Fruit fly (Drosophila melanogaster): Measurements from ENCODE around the gene CG13392.

DNA sequence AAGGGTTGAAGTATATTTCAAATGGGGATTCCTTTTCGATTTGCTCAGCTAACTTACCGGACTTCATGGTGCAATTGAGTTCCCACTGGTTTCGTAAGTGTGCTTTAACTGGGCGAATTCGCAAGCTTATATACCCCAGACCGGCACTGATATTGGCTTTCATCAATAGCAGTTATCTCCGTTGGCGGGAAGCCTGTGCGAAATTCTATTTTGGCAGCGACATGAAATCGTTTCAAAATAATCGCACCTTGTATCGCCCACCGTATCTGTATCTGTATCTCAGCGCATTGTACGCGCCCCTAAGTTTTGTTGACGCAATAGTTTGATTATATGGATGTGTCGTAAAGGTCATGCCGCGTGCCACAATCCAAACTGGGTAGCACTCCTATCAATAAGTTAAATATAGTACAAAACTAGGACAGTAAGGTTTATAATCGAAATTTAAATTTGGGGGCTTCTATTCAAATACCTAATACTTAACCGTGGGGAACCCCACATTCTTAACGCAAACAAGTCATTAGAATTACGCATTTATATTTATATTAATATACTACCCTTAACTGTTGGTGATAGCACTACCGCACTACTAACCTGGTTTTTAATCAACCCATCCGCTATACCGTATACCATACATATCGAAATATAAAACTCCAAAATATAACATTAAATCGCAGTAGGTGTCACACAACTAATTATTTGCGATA, 13.5 kb upstream of the CG13392 start, which contains the start of the genes Peritrophin-15a and CG13385:
- TF ChIP-seq CG8478 (optimal IDR thresholded peaks at IDR 0.05) = no peak
- TF ChIP-seq CTCF (optimal IDR thresholded peaks at IDR 0.05) = no peak

Measured in S2 (cell line).